Worm (Caenorhabditis elegans): Measurements from ENCODE around the gene C56C10.4.

- TF ChIP-seq nhr-42 (GFP tag; IDR thresholded peaks at IDR 0.05) (no peak), saeg-2 (GFP tag; IDR thresholded peaks at IDR 0.05) (no peak), zfp-2 (tag; optimal IDR thresholded peaks at IDR 0.05) (no peak), ztf-11 (tag; optimal IDR thresholded peaks at IDR 0.05) (no peak)
These were observed 16.2 kb upstream of the C56C10.4 start, which contains the start of the genes F18C5.5 and F18C5.9 for ce11 chrII:6566628-6567180.
